Worm (Caenorhabditis elegans) whole organism, L1 larva: ENCODE measurements around the gene flp-18.

Source experiments
- C04F5.9 ChIP-seq: sonication (generic microtip); optimal IDR thresholded peaks from 2 replicates; lab custom pipeline; 2016; ENCODE audit warnings: missing genetic modification characterization, missing compliant biosample characterization
- C16A3.4 ChIP-seq: fragments of 150-350 bp; optimal IDR thresholded peaks from 2 replicates; lab custom pipeline; 2014; ENCODE audit warnings: missing biosample characterization, missing genetic modification characterization
- F16B12.6 ChIP-seq: fragments of 150-350 bp; optimal IDR thresholded peaks from 2 replicates; lab custom pipeline; 2014; ENCODE audit warnings: missing biosample characterization, missing genetic modification characterization
- aly-2 ChIP-seq: fragments of 150-350 bp; optimal IDR thresholded peaks from 2 replicates; lab custom pipeline; 2014; ENCODE audit warnings: missing biosample characterization, missing genetic modification characterization
- blmp-1 ChIP-seq: fragments of 150-350 bp; optimal IDR thresholded peaks from 2 replicates; lab custom pipeline; 2014; ENCODE audit warnings: missing biosample characterization, missing genetic modification characterization
- ceh-88 ChIP-seq: fragments of 200-800 bp; sonication (Bioruptor generic); IDR thresholded peaks from 2 replicates; pipeline ENCODE4 v1.3.6; 2022; ENCODE audit warnings: missing genetic modification characterization, missing compliant biosample characterization
- dsc-1 ChIP-seq: sonication (generic microtip); optimal IDR thresholded peaks from 2 replicates; lab custom pipeline; 2016; ENCODE audit warnings: mild to moderate bottlenecking, missing genetic modification characterization, missing compliant biosample characterization
- efl-1 ChIP-seq, 4 experiments: fragments of 150-350 bp; optimal IDR thresholded peaks in 3 of 4; peaks in 1 of 4; 1 replicate in 1 of 4; 2 replicates in 3 of 4; lab custom pipeline; 2014; ENCODE audit warnings: missing biosample characterization in 2 of 4, missing genetic modification characterization in 2 of 4, missing genetic modification reagents in 2 of 4
- egl-27 ChIP-seq, 2 experiments: fragments of 150-350 bp in 1 of 2; sonication (generic microtip); optimal IDR thresholded peaks; 3 replicates each; lab custom pipeline; 2017 to 2018; ENCODE audit warnings: missing biosample characterization in 2 of 2, missing genetic modification characterization in 2 of 2, missing genetic modification reagents in 2 of 2
- elt-2 ChIP-seq: sonication (generic microtip); optimal IDR thresholded peaks from 2 replicates; lab custom pipeline; 2016; ENCODE audit warnings: missing genetic modification characterization, mild to moderate bottlenecking, inconsistent platforms, missing compliant biosample characterization, missing genetic modification reagents
- fkh-10 ChIP-seq: sonication (generic microtip); optimal IDR thresholded peaks from 2 replicates; lab custom pipeline; 2017; ENCODE audit warnings: missing biosample characterization, missing genetic modification reagents, missing genetic modification characterization
- fkh-4 ChIP-seq: sonication (generic microtip); optimal IDR thresholded peaks from 2 replicates; lab custom pipeline; 2016; ENCODE audit warnings: missing compliant biosample characterization, missing genetic modification characterization, borderline replicate concordance
- fos-1 ChIP-seq: fragments of 150-350 bp; optimal IDR thresholded peaks from 2 replicates; lab custom pipeline; 2014; ENCODE audit warnings: missing biosample characterization, missing genetic modification characterization
- isw-1 ChIP-seq: fragments of 200-800 bp; sonication (Bioruptor generic); IDR thresholded peaks from 2 replicates; pipeline ENCODE4 v1.3.6; 2022; ENCODE audit warnings: missing genetic modification characterization, missing compliant biosample characterization
- jun-1 ChIP-seq: fragments of 150-350 bp; optimal IDR thresholded peaks from 2 replicates; lab custom pipeline; 2014; ENCODE audit warnings: missing biosample characterization, missing genetic modification reagents, missing genetic modification characterization
- lin-13 ChIP-seq: fragments of 150-350 bp; optimal IDR thresholded peaks from 2 replicates; lab custom pipeline; 2014; ENCODE audit warnings: missing biosample characterization, missing genetic modification reagents, missing genetic modification characterization
- lin-14 ChIP-seq: fragments of 200-800 bp; sonication (Bioruptor generic); optimal IDR thresholded peaks from 2 replicates; lab custom pipeline; 2018; ENCODE audit warnings: mild to moderate bottlenecking, missing genetic modification characterization, moderate library complexity, missing compliant biosample characterization
- lin-35 ChIP-seq, 2 experiments: fragments of 150-350 bp; optimal IDR thresholded peaks; 2 replicates each; lab custom pipeline; 2014; ENCODE audit warnings: missing biosample characterization in 2 of 2, missing genetic modification characterization in 2 of 2, missing genetic modification reagents in 2 of 2
- lsy-2 ChIP-seq, 2 experiments: fragments of 150-350 bp; optimal IDR thresholded peaks; 2 replicates each; lab custom pipeline; 2014; ENCODE audit warnings: missing biosample characterization in 2 of 2, missing genetic modification characterization in 2 of 2
- mab-9 ChIP-seq: fragments of 200-800 bp; sonication (Bioruptor generic); IDR thresholded peaks from 2 replicates; pipeline ENCODE4 v1.3.6; 2022; ENCODE audit warnings: missing genetic modification reagents, missing genetic modification characterization, missing compliant biosample characterization
- mdl-1 ChIP-seq, 2 experiments: fragments of 150-350 bp; optimal IDR thresholded peaks; 2 replicates each; lab custom pipeline; 2014 to 2017; ENCODE audit warnings: missing biosample characterization in 2 of 2, missing genetic modification characterization in 2 of 2, inconsistent platforms in 1 of 2
- mef-2 ChIP-seq: fragments of 150-350 bp; optimal IDR thresholded peaks from 2 replicates; lab custom pipeline; 2014; ENCODE audit warnings: missing biosample characterization, missing genetic modification characterization
- nhr-11 ChIP-seq: fragments of 150-350 bp; optimal IDR thresholded peaks from 2 replicates; lab custom pipeline; 2014; ENCODE audit warnings: missing biosample characterization, missing genetic modification characterization
- nhr-19 ChIP-seq: fragments of 200-800 bp; sonication (Bioruptor generic); conservative IDR thresholded peaks from 2 replicates; pipeline ENCODE4 v1.3.6; 2022; ENCODE audit warnings: missing genetic modification characterization, missing compliant biosample characterization
- nhr-20 ChIP-seq: sonication (generic microtip); optimal IDR thresholded peaks from 2 replicates; lab custom pipeline; 2016; ENCODE audit warnings: mild to moderate bottlenecking, missing genetic modification characterization, missing compliant biosample characterization
- nhr-237 ChIP-seq: fragments of 150-350 bp; optimal IDR thresholded peaks from 2 replicates; lab custom pipeline; 2014; ENCODE audit warnings: missing biosample characterization, missing genetic modification characterization
- nhr-71 ChIP-seq: sonication (generic microtip); optimal IDR thresholded peaks from 2 replicates; lab custom pipeline; 2016; ENCODE audit warnings: mild to moderate bottlenecking, missing genetic modification characterization, moderate library complexity, missing compliant biosample characterization
- nhr-76 ChIP-seq: sonication (generic microtip); optimal IDR thresholded peaks from 2 replicates; lab custom pipeline; 2017; ENCODE audit warnings: missing biosample characterization, missing genetic modification characterization
- nhr-84 ChIP-seq: sonication (generic microtip); optimal IDR thresholded peaks from 2 replicates; lab custom pipeline; 2017; ENCODE audit warnings: missing biosample characterization, missing genetic modification characterization
- pag-3 ChIP-seq: sonication (generic microtip); optimal IDR thresholded peaks from 2 replicates; lab custom pipeline; 2017; ENCODE audit warnings: missing genetic modification characterization, mild to moderate bottlenecking, missing compliant biosample characterization, antibody characterized with exemption, borderline replicate concordance; ENCODE audit not compliant: insufficient read depth
- pax-3 ChIP-seq: fragments of 200-800 bp; sonication (Bioruptor generic); optimal IDR thresholded peaks from 2 replicates; lab custom pipeline; 2018; ENCODE audit warnings: mild to moderate bottlenecking, missing genetic modification characterization, moderate library complexity, missing compliant biosample characterization
- rnt-1 ChIP-seq: sonication (generic microtip); optimal IDR thresholded peaks from 2 replicates; lab custom pipeline; 2016; ENCODE audit warnings: mild to moderate bottlenecking, missing genetic modification characterization, moderate library complexity, missing compliant biosample characterization
- skn-1 ChIP-seq: fragments of 150-350 bp; optimal IDR thresholded peaks from 2 replicates; lab custom pipeline; 2014; ENCODE audit warnings: missing biosample characterization, missing genetic modification characterization
- snu-23 ChIP-seq: sonication (generic microtip); optimal IDR thresholded peaks from 2 replicates; lab custom pipeline; 2016; ENCODE audit warnings: missing genetic modification characterization, missing compliant biosample characterization
- sptf-1 ChIP-seq: fragments of 150-350 bp; optimal IDR thresholded peaks from 2 replicates; lab custom pipeline; 2014; ENCODE audit warnings: missing biosample characterization, missing genetic modification characterization
- swsn-7 ChIP-seq: sonication (generic microtip); optimal IDR thresholded peaks from 2 replicates; lab custom pipeline; 2016; ENCODE audit warnings: missing genetic modification characterization, missing compliant biosample characterization
- tbx-2 ChIP-seq: sonication (generic microtip); optimal IDR thresholded peaks from 2 replicates; lab custom pipeline; 2016; ENCODE audit warnings: missing genetic modification characterization, missing compliant biosample characterization
- unc-62 ChIP-seq: fragments of 150-350 bp; optimal IDR thresholded peaks from 2 replicates; lab custom pipeline; 2014; ENCODE audit warnings: missing biosample characterization, missing genetic modification reagents, missing genetic modification characterization
- unc-86 ChIP-seq: sonication (generic microtip); optimal IDR thresholded peaks from 2 replicates; lab custom pipeline; 2016; ENCODE audit warnings: missing genetic modification characterization, missing compliant biosample characterization
- xbp-1 ChIP-seq: sonication (generic microtip); optimal IDR thresholded peaks from 2 replicates; lab custom pipeline; 2016; ENCODE audit warnings: missing genetic modification characterization, missing compliant biosample characterization
- ztf-4 ChIP-seq: fragments of 150-350 bp; optimal IDR thresholded peaks from 2 replicates; lab custom pipeline; 2014; ENCODE audit warnings: missing biosample characterization, missing genetic modification characterization

The flp-18 gene

DNA sequence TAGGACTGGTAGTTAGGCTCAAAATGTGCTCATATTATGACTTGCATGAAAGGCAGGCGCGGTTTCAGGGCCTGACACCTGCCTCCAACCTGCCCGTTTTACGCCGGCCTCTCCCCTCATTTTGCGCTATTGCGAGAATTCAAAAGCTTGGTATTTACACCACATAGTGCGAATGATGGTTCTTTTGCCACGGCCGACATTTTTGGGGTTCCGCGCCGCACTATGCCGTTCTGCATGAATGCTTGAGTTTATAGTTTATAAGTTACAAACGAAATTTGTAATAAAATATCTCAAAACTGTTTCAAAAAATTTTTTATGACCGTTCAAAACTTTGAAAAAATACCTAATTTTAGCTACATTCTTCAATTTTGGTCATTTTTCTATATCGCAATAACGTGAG, 40.3 kb downstream of the flp-18 start:
- TF ChIP-seq C04F5.9 (tag; lab: Kevin White, UChicago) (no peak), ztf-4 (tag; lab: Kevin White, UChicago) (no peak), unc-86 (tag; lab: Kevin White, UChicago) (no peak), egl-27 (tag; optimal IDR thresholded peaks at IDR 0.05; lab: Kevin White, UChicago) (no peak), lin-13 (GFP tag; lab: Kevin White, UChicago) (no peak), C16A3.4 (tag; lab: Kevin White, UChicago) (no peak), fkh-10 (GFP tag; lab: Kevin White, UChicago) (no peak), nhr-20 (tag; lab: Kevin White, UChicago) (no peak), dsc-1 (tag; lab: Kevin White, UChicago) (no peak), fkh-4 (no peak), lin-35 (GFP tag; optimal IDR thresholded peaks at IDR 0.05; lab: Kevin White, UChicago) (no peak), nhr-19 (GFP tag; lab: Robert Waterston, UW) (no peak), mab-9 (no peak), unc-62 (GFP tag; lab: Kevin White, UChicago) (no peak), blmp-1 (tag; lab: Kevin White, UChicago) (no peak)

- TF ChIP-seq jun-1 (tag; lab: Kevin White, UChicago) = no peak
- TF ChIP-seq sptf-1 (tag; lab: Kevin White, UChicago) = no peak
- no peak for TF ChIP-seq aly-2 (tag; lab: Kevin White, UChicago)
- TF ChIP-seq nhr-11 (tag; lab: Kevin White, UChicago) = no peak
- TF ChIP-seq elt-2 = no peak
- no peak for TF ChIP-seq tbx-2
- no peak for TF ChIP-seq swsn-7 (tag; lab: Kevin White, UChicago)
- TF ChIP-seq fos-1 (tag; lab: Kevin White, UChicago) = no peak
- TF ChIP-seq nhr-84 = no peak
- no peak for TF ChIP-seq efl-1 (optimal IDR thresholded peaks at IDR 0.05; lab: Kevin White, UChicago)
- TF ChIP-seq efl-1 (GFP tag; optimal IDR thresholded peaks at IDR 0.05 in 1 of 2; lab: Kevin White, UChicago) = no peak
- no peak for TF ChIP-seq C16A3.4 (tag; lab: Kevin White, UChicago)
- TF ChIP-seq isw-1 (GFP tag; lab: Robert Waterston, UW) = no peak
- TF ChIP-seq blmp-1 (tag; lab: Kevin White, UChicago) = no peak
These were observed 42.2 kb downstream of the flp-18 start, which contains the start of gene aakg-3 for ce11 chrX:2976148-2976547. TSS of gene aakg-3 (plus strand) at chrX:2976448.

- TF ChIP-seq skn-1 (tag; lab: Kevin White, UChicago) = no peak
- peak; percentile 13 for TF ChIP-seq snu-23
- TF ChIP-seq lsy-2 (tag; optimal IDR thresholded peaks at IDR 0.05; lab: Kevin White, UChicago) = peak in 1 of 2 experiments; percentile 17
- no peak for TF ChIP-seq ceh-88
- TF ChIP-seq pax-3 (tag; lab: Kevin White, UChicago) = no peak
- TF ChIP-seq pag-3 (tag; lab: Kevin White, UChicago) = peak; percentile 8
- TF ChIP-seq nhr-76 (tag; lab: Kevin White, UChicago) = no peak
- TF ChIP-seq nhr-71 (tag; lab: Kevin White, UChicago) = peak; percentile 56
- TF ChIP-seq lin-14 (GFP tag; lab: Kevin White, UChicago) = peak; percentile 58
- TF ChIP-seq mdl-1 (tag; optimal IDR thresholded peaks at IDR 0.05; lab: Kevin White, UChicago) = no peak
- no peak for TF ChIP-seq swsn-7 (tag; lab: Kevin White, UChicago)
- peak; percentile 64 for TF ChIP-seq rnt-1 (tag; lab: Kevin White, UChicago)
- TF ChIP-seq xbp-1 = peak; percentile 8
- TF ChIP-seq mef-2 = no peak
- TF ChIP-seq dsc-1 (tag; lab: Kevin White, UChicago) = peak; percentile 52
- no peak for TF ChIP-seq nhr-237 (tag; lab: Kevin White, UChicago)
- TF ChIP-seq tbx-2 = no peak
- TF ChIP-seq F16B12.6 (tag; lab: Kevin White, UChicago) = no peak
- TF ChIP-seq, all 84 proteins: peak for 8
These were observed 42.9 kb downstream of the flp-18 start for ce11 chrX:2975421-2975820.
